Worm (Caenorhabditis elegans): ENCODE data around the gene str-146.

DNA sequence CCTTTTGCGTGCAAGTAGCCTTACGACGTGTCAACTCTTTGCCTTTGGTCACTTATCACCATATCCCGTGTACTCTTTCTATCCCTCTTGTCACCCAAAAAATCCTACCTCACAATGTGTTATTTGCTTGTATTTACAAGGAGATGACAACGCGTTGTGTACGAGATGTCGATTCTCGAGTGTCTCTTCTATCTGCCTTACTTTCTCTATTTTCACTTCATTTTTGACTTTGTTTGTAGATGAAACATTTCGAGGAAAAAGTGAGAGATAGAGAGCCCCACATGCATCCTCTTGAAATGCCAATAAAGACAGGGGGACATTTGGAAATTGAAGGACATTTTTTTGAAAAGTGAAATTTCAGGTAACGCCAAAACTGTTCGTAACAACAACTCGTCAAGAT, 15.5 kb upstream of the str-146 start:
- TF ChIP-seq snpc-4 (tag; optimal IDR thresholded peaks at IDR 0.05) (no peak), aly-2 (tag; optimal IDR thresholded peaks at IDR 0.05) (no peak), zag-1 (tag; optimal IDR thresholded peaks at IDR 0.05) (no peak), nhr-11 (tag; optimal IDR thresholded peaks at IDR 0.05) (no peak), unc-39 (tag; optimal IDR thresholded peaks at IDR 0.05) (no peak), jun-1 (tag; optimal IDR thresholded peaks at IDR 0.05) (no peak), mdl-1 (tag; optimal IDR thresholded peaks at IDR 0.05) (no peak), nhr-77 (tag; optimal IDR thresholded peaks at IDR 0.05) (no peak), nhr-25 (tag; optimal IDR thresholded peaks at IDR 0.05) (no peak), nfya-1 (tag; optimal IDR thresholded peaks at IDR 0.05; ENCODE audit: insufficient read depth) (no peak), daf-12 (tag; optimal IDR thresholded peaks at IDR 0.05) (no peak), skn-1 (tag; optimal IDR thresholded peaks at IDR 0.05) (no peak)

Measured in whole organism, L3 larva.